Worm (Caenorhabditis elegans) whole organism, midembryonic: ENCODE data around the gene acl-8.

Experiments
- T22C8.4 ChIP-seq: fragments of 200-800 bp; sonication (Bioruptor generic); IDR thresholded peaks from 2 replicates; pipeline ENCODE4 v1.3.6; 2022; ENCODE audit warnings: missing genetic modification characterization, missing compliant biosample characterization
- cog-1 ChIP-seq: sonication (generic microtip); optimal IDR thresholded peaks from 2 replicates; lab custom pipeline; 2016; ENCODE audit warnings: missing genetic modification characterization, missing compliant biosample characterization
- flt-1 ChIP-seq: fragments of 200-800 bp; sonication (Bioruptor generic); IDR thresholded peaks from 2 replicates; pipeline ENCODE4 v1.3.6; 2022; ENCODE audit warnings: missing genetic modification characterization, missing compliant biosample characterization
- klf-2 ChIP-seq: fragments of 200-800 bp; sonication (Bioruptor generic); conservative IDR thresholded peaks from 2 replicates; pipeline ENCODE4 v1.3.6; 2022; ENCODE audit warnings: missing genetic modification reagents, missing genetic modification characterization, missing compliant biosample characterization
- med-1 ChIP-seq: sonication (generic microtip); optimal IDR thresholded peaks from 2 replicates; lab custom pipeline; 2017; ENCODE audit warnings: missing genetic modification characterization, mild to moderate bottlenecking, missing compliant biosample characterization, antibody characterized with exemption, missing genetic modification reagents; ENCODE audit not compliant: insufficient read depth
- tab-1 ChIP-seq: fragments of 200-800 bp; sonication (Bioruptor generic); IDR thresholded peaks from 2 replicates; pipeline ENCODE4 v1.3.6; 2022; ENCODE audit warnings: missing genetic modification characterization, missing compliant biosample characterization
- ztf-23 ChIP-seq: fragments of 200-800 bp; sonication (Bioruptor generic); IDR thresholded peaks from 2 replicates; pipeline ENCODE4 v1.3.6; 2022; ENCODE audit warnings: missing genetic modification reagents, missing genetic modification characterization, missing compliant biosample characterization
- ztf-29 ChIP-seq: fragments of 200-800 bp; sonication (Bioruptor generic); IDR thresholded peaks from 2 replicates; pipeline ENCODE4 v1.3.6; 2022; ENCODE audit warnings: missing genetic modification reagents, missing genetic modification characterization, missing compliant biosample characterization

- TF ChIP-seq ztf-23 (GFP tag; lab: Robert Waterston, UW) (no peak), med-1 (GFP tag; lab: Kevin White, UChicago) (no peak), cog-1 (tag; lab: Kevin White, UChicago) (no peak), flt-1 (GFP tag; lab: Robert Waterston, UW) (no peak), ztf-29 (no peak), tab-1 (GFP tag; lab: Robert Waterston, UW) (no peak), T22C8.4 (GFP tag; lab: Robert Waterston, UW) (no peak), klf-2 (no peak)
Observed at ce11 chrV:6461250-6461649, 10.6 kb downstream of the acl-8 start.
